Worm (Caenorhabditis elegans) whole organism, late embryonic: ENCODE data around the gene pmp-2.

Source experiments
- ahr-1 ChIP-seq: sonication (generic microtip); optimal IDR thresholded peaks from 2 replicates; lab custom pipeline; 2016; ENCODE audit warnings: missing genetic modification characterization, missing compliant biosample characterization
- ama-1 ChIP-seq: fragments of 150-350 bp; optimal IDR thresholded peaks from 2 replicates; lab custom pipeline; 2014
- ceh-24 ChIP-seq: sonication (generic microtip); optimal IDR thresholded peaks from 2 replicates; lab custom pipeline; 2016; ENCODE audit warnings: mild to moderate bottlenecking, missing genetic modification characterization, missing compliant biosample characterization
- ceh-9 ChIP-seq: sonication (generic microtip); optimal IDR thresholded peaks from 2 replicates; lab custom pipeline; 2016; ENCODE audit warnings: mild to moderate bottlenecking, missing genetic modification characterization, inconsistent platforms, missing compliant biosample characterization
- dmd-4 ChIP-seq: sonication (generic microtip); optimal IDR thresholded peaks from 2 replicates; lab custom pipeline; 2016; ENCODE audit warnings: borderline replicate concordance, missing genetic modification characterization, missing compliant biosample characterization
- dve-1 ChIP-seq: sonication (generic microtip); optimal IDR thresholded peaks from 2 replicates; lab custom pipeline; 2017; ENCODE audit warnings: antibody characterized with exemption, mild to moderate bottlenecking, missing genetic modification characterization, missing compliant biosample characterization
- elt-2 ChIP-seq: sonication (generic microtip); optimal IDR thresholded peaks from 2 replicates; lab custom pipeline; 2016; ENCODE audit warnings: missing genetic modification reagents, missing genetic modification characterization, missing compliant biosample characterization
- fax-1 ChIP-seq: sonication (generic microtip); optimal IDR thresholded peaks from 2 replicates; lab custom pipeline; 2016; ENCODE audit warnings: missing genotype, missing genetic modification characterization, missing compliant biosample characterization
- fkh-10 ChIP-seq: fragments of 150-350 bp; optimal IDR thresholded peaks from 2 replicates; lab custom pipeline; 2014; ENCODE audit warnings: missing biosample characterization, missing genetic modification reagents, missing genetic modification characterization
- npax-4 ChIP-seq: sonication (generic microtip); optimal IDR thresholded peaks from 2 replicates; lab custom pipeline; 2016; ENCODE audit warnings: missing genetic modification characterization, missing compliant biosample characterization
- pqm-1 ChIP-seq: sonication (generic microtip); optimal IDR thresholded peaks from 2 replicates; lab custom pipeline; 2016; ENCODE audit warnings: missing genetic modification characterization, missing compliant biosample characterization
- rnt-1 ChIP-seq: sonication (generic microtip); optimal IDR thresholded peaks from 2 replicates; lab custom pipeline; 2016; ENCODE audit warnings: missing genetic modification characterization, missing compliant biosample characterization
- tbx-2 ChIP-seq: sonication (generic microtip); optimal IDR thresholded peaks from 2 replicates; lab custom pipeline; 2016; ENCODE audit warnings: missing genetic modification characterization, missing compliant biosample characterization

ce11 chrII:6891838-6892237 lies 4.2 kb upstream of the pmp-2 start:
- TF ChIP-seq fkh-10 (GFP tag; lab: Kevin White, UChicago) = no peak
- TF ChIP-seq ceh-9 (tag; lab: Kevin White, UChicago) = no peak
- no peak for TF ChIP-seq dmd-4 (tag; lab: Kevin White, UChicago)
- TF ChIP-seq fax-1 = no peak
- no peak for TF ChIP-seq ceh-24 (tag; lab: Kevin White, UChicago)
- TF ChIP-seq tbx-2 (tag; lab: Kevin White, UChicago) = no peak
- no peak for TF ChIP-seq dve-1 (tag; lab: Kevin White, UChicago)
- TF ChIP-seq ama-1 = no peak
- no peak for TF ChIP-seq ahr-1 (tag; lab: Kevin White, UChicago)
- no peak for TF ChIP-seq pqm-1 (tag; lab: Kevin White, UChicago)
- no peak for TF ChIP-seq elt-2 (tag; lab: Kevin White, UChicago)
- TF ChIP-seq rnt-1 (tag; lab: Kevin White, UChicago) = no peak
- TF ChIP-seq npax-4 (tag; lab: Kevin White, UChicago) = no peak
